Worm (Caenorhabditis elegans): ENCODE measurements around the gene T28C6.3.
A peak's percentile ranks its signal among the peaks of the same experiment; 100 is the strongest.

The T28C6.3 gene

DNA sequence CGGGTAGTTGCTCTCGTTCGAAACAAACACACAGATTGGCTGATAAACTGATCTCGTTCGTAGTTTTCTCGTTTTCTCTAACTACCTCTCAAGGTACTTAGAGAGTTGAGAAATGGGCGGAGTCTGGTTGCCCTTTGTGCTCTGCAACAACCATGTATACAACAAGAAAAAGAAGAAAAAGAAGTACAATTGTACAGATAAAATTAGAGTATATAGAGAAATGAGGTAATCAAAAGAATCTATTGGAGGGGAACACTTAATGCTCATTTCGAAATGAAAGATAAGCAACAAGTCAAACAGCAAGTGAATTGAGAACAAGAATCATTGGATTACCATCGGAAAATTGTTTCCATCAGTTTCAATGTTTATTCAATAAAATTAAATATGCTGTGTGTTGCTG, 45.2 kb downstream of the T28C6.3 start, which contains the start of gene C09G9.1:
C09G9.1 (minus strand) TSS at position 143 of the 400 bp plus-strand sequence.
- TF ChIP-seq ceh-82 (tag; optimal IDR thresholded peaks at IDR 0.05), result no peak
- TF ChIP-seq elt-2 (tag; optimal IDR thresholded peaks at IDR 0.05), result peak; percentile 67
- no peak for TF ChIP-seq skn-1 (tag; optimal IDR thresholded peaks at IDR 0.05)
- TF ChIP-seq ama-1 (optimal IDR thresholded peaks at IDR 0.05), result no peak
- peak; percentile 44 for TF ChIP-seq pha-4 (tag; optimal IDR thresholded peaks at IDR 0.05)
- no peak for TF ChIP-seq pqm-1 (tag; optimal IDR thresholded peaks at IDR 0.05)

DNA sequence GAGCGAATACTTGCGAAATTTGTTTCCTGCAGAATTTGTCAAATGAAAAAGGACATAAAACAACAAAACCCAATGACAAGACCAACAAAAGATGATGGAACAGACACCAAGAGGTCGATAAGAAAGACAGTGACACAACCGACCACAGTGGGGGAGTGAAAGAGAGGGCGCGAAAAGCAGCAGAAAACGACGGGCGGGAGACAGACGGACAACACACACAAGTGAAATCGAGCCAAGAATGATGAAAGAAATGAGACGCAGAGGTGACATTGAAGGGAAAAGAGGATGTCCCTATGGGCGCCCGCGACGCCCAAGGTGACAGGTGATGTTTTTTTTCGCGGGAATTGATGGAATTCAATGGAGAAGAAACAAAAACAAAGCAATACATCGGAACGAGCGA, 46.0 kb downstream of the T28C6.3 start:
- TF ChIP-seq mdl-1 (tag; optimal IDR thresholded peaks at IDR 0.05) (peak; percentile 4), jun-1 (tag; optimal IDR thresholded peaks at IDR 0.05) (peak; percentile 16), egl-5 (tag; optimal IDR thresholded peaks at IDR 0.05) (peak; percentile 35), nhr-43 (tag; optimal IDR thresholded peaks at IDR 0.05; ENCODE audit: poor library complexity, severe bottlenecking) (no peak), nfya-1 (tag; optimal IDR thresholded peaks at IDR 0.05; ENCODE audit: insufficient read depth) (peak; percentile 53), ceh-82 (tag; optimal IDR thresholded peaks at IDR 0.05) (no peak), elt-2 (tag; optimal IDR thresholded peaks at IDR 0.05) (peak; percentile 83), nhr-25 (tag; optimal IDR thresholded peaks at IDR 0.05) (peak; percentile 95), nhr-28 (tag; optimal IDR thresholded peaks at IDR 0.05) (no peak), snpc-4 (tag; optimal IDR thresholded peaks at IDR 0.05) (peak; percentile 50), pqm-1 (tag; optimal IDR thresholded peaks at IDR 0.05) (peak; percentile 27), lin-15B (tag; optimal IDR thresholded peaks at IDR 0.05) (peak; percentile 21), nhr-23 (tag; optimal IDR thresholded peaks at IDR 0.05) (peak; percentile 49), pha-4 (tag; optimal IDR thresholded peaks at IDR 0.05) (peak; percentile 81), hmg-11 (tag; optimal IDR thresholded peaks at IDR 0.05) (peak; percentile 39), lsy-12 (tag; optimal IDR thresholded peaks at IDR 0.05) (peak; percentile 23), ama-1 (optimal IDR thresholded peaks at IDR 0.05) (peak; percentile 57), R02D3.7 (tag; optimal IDR thresholded peaks at IDR 0.05) (no peak), ztf-11 (tag; optimal IDR thresholded peaks at IDR 0.05) (no peak), ceh-28 (tag; optimal IDR thresholded peaks at IDR 0.05) (no peak), fos-1 (tag; optimal IDR thresholded peaks at IDR 0.05) (peak; percentile 37), lin-39 (tag; optimal IDR thresholded peaks at IDR 0.05) (peak; percentile 49), ztf-4 (tag; optimal IDR thresholded peaks at IDR 0.05) (no peak), nhr-11 (tag; optimal IDR thresholded peaks at IDR 0.05) (no peak), unc-62 (GFP tag; optimal IDR thresholded peaks at IDR 0.05) (peak; percentile 84)

DNA sequence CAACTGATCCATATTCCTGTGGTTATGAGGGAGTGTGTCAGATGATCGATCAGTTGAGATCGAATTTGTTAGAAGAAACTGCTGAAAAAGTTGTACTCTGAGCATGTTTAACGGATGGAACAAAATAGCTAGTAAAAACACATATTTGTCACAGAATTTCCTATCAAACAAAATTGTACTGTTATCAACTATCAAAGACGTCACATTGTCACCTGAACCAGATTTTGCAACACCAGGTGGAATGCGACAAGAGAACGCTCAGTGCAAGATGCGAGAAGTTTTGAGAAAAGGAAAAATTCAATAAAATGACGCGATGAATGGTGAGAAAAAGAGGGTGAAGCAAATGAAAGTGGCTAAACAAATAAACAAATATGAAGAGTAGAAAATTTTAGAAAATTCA, 47.4 kb downstream of the T28C6.3 start:
- TF ChIP-seq fos-1 (tag; optimal IDR thresholded peaks at IDR 0.05) (no peak), mdl-1 (tag; optimal IDR thresholded peaks at IDR 0.05) (no peak), daf-12 (tag; optimal IDR thresholded peaks at IDR 0.05) (no peak), unc-62 (GFP tag; optimal IDR thresholded peaks at IDR 0.05) (no peak), hmg-11 (tag; optimal IDR thresholded peaks at IDR 0.05) (no peak), fkh-2 (tag; optimal IDR thresholded peaks at IDR 0.05) (no peak), nhr-28 (tag; optimal IDR thresholded peaks at IDR 0.05) (no peak), elt-2 (tag; optimal IDR thresholded peaks at IDR 0.05) (peak; percentile 51), zag-1 (tag; optimal IDR thresholded peaks at IDR 0.05) (no peak), ama-1 (optimal IDR thresholded peaks at IDR 0.05) (no peak), pha-4 (tag; optimal IDR thresholded peaks at IDR 0.05) (peak; percentile 11), nhr-12 (tag; optimal IDR thresholded peaks at IDR 0.05) (no peak), mml-1 (tag; optimal IDR thresholded peaks at IDR 0.05) (no peak), ztf-11 (tag; optimal IDR thresholded peaks at IDR 0.05) (no peak), eor-1 (tag; optimal IDR thresholded peaks at IDR 0.05) (no peak)

DNA sequence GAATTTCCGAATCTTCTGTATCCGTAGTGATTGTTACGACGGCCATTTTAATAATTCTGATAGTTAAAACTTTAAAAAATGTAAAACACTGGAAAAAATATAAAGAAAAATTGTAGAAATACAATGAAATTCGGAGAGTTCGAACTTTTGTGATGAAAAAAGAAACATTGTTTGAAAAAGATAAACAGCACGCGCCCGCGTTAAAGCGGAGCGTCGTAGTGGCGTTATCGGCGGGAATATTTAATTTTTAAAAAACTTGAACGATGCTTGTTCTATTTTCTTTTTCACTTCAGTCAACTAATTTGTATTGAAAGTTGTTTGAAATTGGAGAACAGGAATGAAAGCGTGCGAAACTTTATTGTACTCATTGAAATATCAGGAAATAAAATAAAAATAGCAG, 49.5 kb downstream of the T28C6.3 start, which contains the start of gene npp-23:
npp-23 (minus strand) TSS at position 56 of the 400 bp plus-strand sequence.
- TF ChIP-seq lin-15B (tag; optimal IDR thresholded peaks at IDR 0.05), result peak; percentile 49
- TF ChIP-seq eor-1 (tag; optimal IDR thresholded peaks at IDR 0.05), result no peak
- no peak for TF ChIP-seq egl-27 (tag; optimal IDR thresholded peaks at IDR 0.05)
- TF ChIP-seq lsy-12 (tag; optimal IDR thresholded peaks at IDR 0.05), result no peak
- TF ChIP-seq daf-12 (tag; optimal IDR thresholded peaks at IDR 0.05), result no peak
- peak; percentile 65 for TF ChIP-seq snpc-4 (tag; optimal IDR thresholded peaks at IDR 0.05)
- TF ChIP-seq ceh-82 (tag; optimal IDR thresholded peaks at IDR 0.05), result no peak
- TF ChIP-seq nhr-43 (tag; optimal IDR thresholded peaks at IDR 0.05; ENCODE audit: poor library complexity, severe bottlenecking), result no peak
- TF ChIP-seq nhr-25 (tag; optimal IDR thresholded peaks at IDR 0.05), result peak; percentile 9
- no peak for TF ChIP-seq ZK546.5 (tag; optimal IDR thresholded peaks at IDR 0.05)
- no peak for TF ChIP-seq ceh-28 (tag; optimal IDR thresholded peaks at IDR 0.05)
- peak; percentile 75 for TF ChIP-seq pha-4 (tag; optimal IDR thresholded peaks at IDR 0.05)
- TF ChIP-seq fkh-2 (tag; optimal IDR thresholded peaks at IDR 0.05), result no peak
- TF ChIP-seq mml-1 (tag; optimal IDR thresholded peaks at IDR 0.05), result no peak
- no peak for TF ChIP-seq nhr-76 (tag; optimal IDR thresholded peaks at IDR 0.05)
- peak; percentile 43 for TF ChIP-seq nhr-23 (tag; optimal IDR thresholded peaks at IDR 0.05)
- TF ChIP-seq tbx-2 (tag; optimal IDR thresholded peaks at IDR 0.05), result no peak
- TF ChIP-seq nhr-11 (tag; optimal IDR thresholded peaks at IDR 0.05), result no peak
